Worm (Caenorhabditis elegans): ENCODE measurements around the gene zip-1.
A peak's percentile ranks its signal among the peaks of the same experiment; 100 is the strongest.

The zip-1 gene

ce11 chrIII:12316552-12316951 lies 17.0 kb upstream of the zip-1 start:
- TF ChIP-seq ztf-18 (tag; optimal IDR thresholded peaks at IDR 0.05) (peak; percentile 85), madf-6 (GFP tag; IDR thresholded peaks at IDR 0.05) (peak; percentile 69), madf-8 (GFP tag; conservative IDR thresholded peaks at IDR 0.05) (peak; percentile 66), xnd-1 (tag; optimal IDR thresholded peaks at IDR 0.05) (peak; percentile 60), dox-1 (GFP tag; IDR thresholded peaks at IDR 0.05) (0 out of 2 replicates have a peak, but pooled peaks have one; percentile 17), ceh-91 (GFP tag; IDR thresholded peaks at IDR 0.05) (0 out of 2 replicates have a peak, but pooled peaks have one; percentile 14)

ce11 chrIII:12317492-12317891 lies 16.1 kb upstream of the zip-1 start:
- TF ChIP-seq cebp-1 (GFP tag; IDR thresholded peaks at IDR 0.05): peak; percentile 72
- TF ChIP-seq cebp-1 (tag; optimal IDR thresholded peaks at IDR 0.05): peak; percentile 71
- TF ChIP-seq sptf-2 (GFP tag; optimal IDR thresholded peaks at IDR 0.05): no peak
- peak; percentile 75 for TF ChIP-seq unc-62 (GFP tag; optimal IDR thresholded peaks at IDR 0.05)
- TF ChIP-seq ztf-18 (tag; optimal IDR thresholded peaks at IDR 0.05): no peak
- TF ChIP-seq dox-1 (GFP tag; IDR thresholded peaks at IDR 0.05): peak; percentile 47
- TF ChIP-seq nhr-80 (tag; optimal IDR thresholded peaks at IDR 0.05): peak; percentile 77

- TF ChIP-seq nhr-80 (tag; optimal IDR thresholded peaks at IDR 0.05) (peak; percentile 90), ztf-22 (GFP tag; optimal IDR thresholded peaks at IDR 0.05) (peak; percentile 80), F57C9.4 (tag; optimal IDR thresholded peaks at IDR 0.05) (no peak), ceh-40 (GFP tag; IDR thresholded peaks at IDR 0.05) (no peak), let-607 (tag; optimal IDR thresholded peaks at IDR 0.05) (peak in 1 of 2 experiments; percentile 26), ztf-28 (GFP tag; IDR thresholded peaks at IDR 0.05) (no peak), lag-1 (GFP tag; IDR thresholded peaks at IDR 0.05) (no peak), sptf-2 (GFP tag; optimal IDR thresholded peaks at IDR 0.05) (no peak), ccch-3 (GFP tag; optimal IDR thresholded peaks at IDR 0.05) (no peak), rpc-1 (optimal IDR thresholded peaks at IDR 0.05) (no peak), rpc-1 (tag; optimal IDR thresholded peaks at IDR 0.05) (no peak), snpc-3.4 (tag; optimal IDR thresholded peaks at IDR 0.05) (no peak), hsf-1 (GFP tag; IDR thresholded peaks at IDR 0.05) (no peak), atf-7 (tag; optimal IDR thresholded peaks at IDR 0.05) (peak; percentile 49), F37B4.10 (GFP tag; IDR thresholded peaks at IDR 0.05) (no peak), Y79H2A.3 (GFP tag; conservative IDR thresholded peaks at IDR 0.05) (no peak), rcor-1 (GFP tag; IDR thresholded peaks at IDR 0.05) (no peak), B0035.1 (tag; optimal IDR thresholded peaks at IDR 0.05) (no peak), tlf-1 (GFP tag; optimal IDR thresholded peaks at IDR 0.05) (no peak), attf-5 (GFP tag; optimal IDR thresholded peaks at IDR 0.05) (no peak), cebp-1 (GFP tag; IDR thresholded peaks at IDR 0.05) (no peak), cebp-1 (tag; optimal IDR thresholded peaks at IDR 0.05) (peak; percentile 8), lin-26 (GFP tag; IDR thresholded peaks at IDR 0.05) (no peak), die-1 (tag; optimal IDR thresholded peaks at IDR 0.05) (no peak), pbrm-1 (GFP tag; IDR thresholded peaks at IDR 0.05) (no peak), athp-1 (tag; optimal IDR thresholded peaks at IDR 0.05) (no peak), unc-62 (GFP tag; optimal IDR thresholded peaks at IDR 0.05) (peak; percentile 77), F23B12.7 (tag; optimal IDR thresholded peaks at IDR 0.05; ENCODE audit: insufficient read depth) (no peak), dpl-1 (GFP tag; optimal IDR thresholded peaks at IDR 0.05) (no peak), him-1 (tag; optimal IDR thresholded peaks at IDR 0.05) (no peak), cebp-2 (GFP tag; IDR thresholded peaks at IDR 0.05) (no peak), dpff-1 (tag; optimal IDR thresholded peaks at IDR 0.05) (no peak), ceh-58 (GFP tag; IDR thresholded peaks at IDR 0.05) (no peak), zim-3 (tag; optimal IDR thresholded peaks at IDR 0.05) (no peak), snpc-1.1 (tag; optimal IDR thresholded peaks at IDR 0.05; ENCODE audit: insufficient read depth) (no peak)
Measured at ce11 chrIII:12318794-12319193, 14.8 kb upstream of the zip-1 start, which contains the start of gene Y75B8A.28. TSS of gene Y75B8A.28 (plus strand) at chrIII:12319089.

Data from whole organism, young adult.